Worm (Caenorhabditis elegans): Measurements from ENCODE around the gene nspg-8.

Gene nspg-8

ce11 chrIII:1196192-1196591 lies 14.3 kb downstream of the nspg-8 start, which contains the start of gene dss-1:
Gene dss-1 (minus strand): TSS chrIII:1196292.
- TF ChIP-seq lin-32 (GFP tag; optimal IDR thresholded peaks at IDR 0.05): no peak

DNA sequence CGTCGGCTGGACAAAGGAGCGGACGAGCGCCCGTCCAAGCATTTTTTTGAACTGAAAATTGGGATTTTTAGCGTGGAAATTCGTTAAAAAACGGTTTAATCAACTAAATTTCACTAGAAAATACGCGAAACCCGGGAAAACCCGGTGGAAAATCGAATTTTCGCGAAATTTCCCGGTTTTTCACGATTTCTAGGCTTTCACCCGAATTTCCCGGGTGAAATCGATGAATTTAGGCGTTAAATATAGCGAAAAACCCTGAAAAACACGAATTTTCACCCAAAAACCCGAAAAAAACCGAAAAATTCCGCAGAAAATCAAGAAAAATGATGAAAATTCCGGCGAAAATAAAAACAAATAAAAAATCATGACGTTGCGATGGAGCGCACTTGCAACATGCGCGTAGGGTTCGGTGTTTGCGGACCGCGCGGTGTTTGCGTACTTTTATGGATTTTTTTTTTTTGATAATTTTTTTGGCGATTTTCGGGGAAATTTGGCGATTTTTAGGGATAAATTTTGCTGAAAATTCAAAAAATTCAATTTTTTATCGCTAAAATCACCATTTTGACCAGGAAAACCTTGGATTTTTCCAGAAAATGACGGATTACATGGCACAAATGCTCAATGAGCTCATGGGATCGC lies 20.2 kb downstream of the nspg-8 start, which contains the start of the genes mrpl-45 and Y119D3B.12:
mrpl-45 (minus strand) TSS at position 51 of the 639 bp plus-strand sequence.
Y119D3B.12 (plus strand) TSS at position 589 of the 639 bp plus-strand sequence.
- TF ChIP-seq elt-1 (tag; optimal IDR thresholded peaks at IDR 0.05; ENCODE audit: borderline replicate concordance, insufficient read depth): no peak
- peak; percentile 64 for TF ChIP-seq pha-4 (tag; optimal IDR thresholded peaks at IDR 0.05)
- TF ChIP-seq M03D4.4 (tag; optimal IDR thresholded peaks at IDR 0.05): peak; percentile 75
- TF ChIP-seq unc-62 (GFP tag; optimal IDR thresholded peaks at IDR 0.05): no peak
- TF ChIP-seq mls-2 (tag; optimal IDR thresholded peaks at IDR 0.05): peak; percentile 26
- no peak for TF ChIP-seq bed-3 (GFP tag; optimal IDR thresholded peaks at IDR 0.05)
- TF ChIP-seq nhr-237 (tag; optimal IDR thresholded peaks at IDR 0.05): peak; percentile 26
- TF ChIP-seq ceh-83 (GFP tag; optimal IDR thresholded peaks at IDR 0.05): peak; percentile 26
- TF ChIP-seq mep-1 (tag; optimal IDR thresholded peaks at IDR 0.05): peak; percentile 85
- peak; percentile 85 for TF ChIP-seq lin-13 (tag; optimal IDR thresholded peaks at IDR 0.05)
- peak; percentile 8 for TF ChIP-seq unc-120 (tag; optimal IDR thresholded peaks at IDR 0.05; ENCODE audit: poor library complexity, severe bottlenecking)
- TF ChIP-seq lsy-2 (tag; optimal IDR thresholded peaks at IDR 0.05): peak; percentile 83
- no peak for TF ChIP-seq ztf-11 (tag; optimal IDR thresholded peaks at IDR 0.05)
- TF ChIP-seq ces-1 (GFP tag; optimal IDR thresholded peaks at IDR 0.05): peak; percentile 53
- TF ChIP-seq ceh-39 (tag; optimal IDR thresholded peaks at IDR 0.05): peak; percentile 42
- peak; percentile 78 for TF ChIP-seq sptf-1 (tag; optimal IDR thresholded peaks at IDR 0.05)
- TF ChIP-seq snpc-4 (tag; optimal IDR thresholded peaks at IDR 0.05): no peak
- TF ChIP-seq drap-1 (GFP tag; optimal IDR thresholded peaks at IDR 0.05): peak; percentile 2

DNA sequence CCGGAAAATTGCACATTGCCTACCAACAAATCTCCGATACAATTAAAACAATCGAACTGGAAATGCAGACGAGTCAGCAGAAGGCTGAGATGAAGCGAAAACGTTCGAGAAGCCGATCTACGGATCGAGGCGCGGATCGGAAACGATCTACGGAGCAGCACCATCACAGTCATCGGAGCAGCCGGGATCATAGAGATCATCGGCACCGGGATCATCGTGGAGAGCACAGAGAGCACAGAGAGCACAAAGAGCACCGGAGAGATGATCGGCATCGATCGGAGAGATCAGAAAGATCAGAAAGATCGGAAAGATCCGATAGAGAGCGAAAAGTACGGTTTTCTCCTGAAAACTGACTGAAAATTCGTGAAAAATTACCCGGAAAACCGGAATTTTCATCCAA lies 23.6 kb downstream of the nspg-8 start:
- TF ChIP-seq unc-120 (tag; optimal IDR thresholded peaks at IDR 0.05; ENCODE audit: poor library complexity, severe bottlenecking): no peak
- TF ChIP-seq snpc-4 (tag; optimal IDR thresholded peaks at IDR 0.05): no peak
- no peak for TF ChIP-seq elt-3 (tag; optimal IDR thresholded peaks at IDR 0.05)
- TF ChIP-seq lin-32 (GFP tag; optimal IDR thresholded peaks at IDR 0.05): no peak
- TF ChIP-seq mab-5 (tag; optimal IDR thresholded peaks at IDR 0.05): no peak
- TF ChIP-seq lsy-2 (tag; optimal IDR thresholded peaks at IDR 0.05): no peak
- TF ChIP-seq ceh-39 (tag; optimal IDR thresholded peaks at IDR 0.05): no peak
- no peak for TF ChIP-seq pha-4 (tag; optimal IDR thresholded peaks at IDR 0.05)
- TF ChIP-seq nhr-28 (tag; optimal IDR thresholded peaks at IDR 0.05): no peak
- TF ChIP-seq lin-13 (tag; optimal IDR thresholded peaks at IDR 0.05): no peak
- TF ChIP-seq drap-1 (GFP tag; optimal IDR thresholded peaks at IDR 0.05): no peak
- no peak for TF ChIP-seq ham-2 (GFP tag; optimal IDR thresholded peaks at IDR 0.05)
- no peak for TF ChIP-seq nhr-2 (tag; optimal IDR thresholded peaks at IDR 0.05)
- no peak for TF ChIP-seq cnd-1 (tag; optimal IDR thresholded peaks at IDR 0.05)
- no peak for TF ChIP-seq nhr-12 (tag; optimal IDR thresholded peaks at IDR 0.05)
- TF ChIP-seq flh-1 (GFP tag; optimal IDR thresholded peaks at IDR 0.05): no peak
- TF ChIP-seq ces-1 (GFP tag; optimal IDR thresholded peaks at IDR 0.05): no peak
- TF ChIP-seq sem-2 (GFP tag; optimal IDR thresholded peaks at IDR 0.05): no peak
- TF ChIP-seq elt-1 (tag; optimal IDR thresholded peaks at IDR 0.05; ENCODE audit: borderline replicate concordance, insufficient read depth): no peak
- no peak for TF ChIP-seq mls-2 (tag; optimal IDR thresholded peaks at IDR 0.05)

ce11 chrIII:1206331-1206730 lies 24.5 kb downstream of the nspg-8 start:
- no peak for TF ChIP-seq mep-1 (tag; optimal IDR thresholded peaks at IDR 0.05)
- no peak for TF ChIP-seq snpc-4 (tag; optimal IDR thresholded peaks at IDR 0.05)
- TF ChIP-seq zip-8 (tag; optimal IDR thresholded peaks at IDR 0.05): no peak
- TF ChIP-seq elt-3 (tag; optimal IDR thresholded peaks at IDR 0.05): no peak
- TF ChIP-seq blmp-1 (tag; optimal IDR thresholded peaks at IDR 0.05): no peak
- TF ChIP-seq nhr-237 (tag; optimal IDR thresholded peaks at IDR 0.05): no peak
- no peak for TF ChIP-seq ceh-83 (GFP tag; optimal IDR thresholded peaks at IDR 0.05)
- TF ChIP-seq sptf-1 (tag; optimal IDR thresholded peaks at IDR 0.05): no peak
- no peak for TF ChIP-seq lsy-2 (tag; optimal IDR thresholded peaks at IDR 0.05)
- TF ChIP-seq drap-1 (GFP tag; optimal IDR thresholded peaks at IDR 0.05): no peak
- no peak for TF ChIP-seq cnd-1 (tag; optimal IDR thresholded peaks at IDR 0.05)
- TF ChIP-seq ztf-11 (tag; optimal IDR thresholded peaks at IDR 0.05): no peak
- TF ChIP-seq mab-5 (tag; optimal IDR thresholded peaks at IDR 0.05): no peak
- TF ChIP-seq pha-4 (tag; optimal IDR thresholded peaks at IDR 0.05): no peak

DNA sequence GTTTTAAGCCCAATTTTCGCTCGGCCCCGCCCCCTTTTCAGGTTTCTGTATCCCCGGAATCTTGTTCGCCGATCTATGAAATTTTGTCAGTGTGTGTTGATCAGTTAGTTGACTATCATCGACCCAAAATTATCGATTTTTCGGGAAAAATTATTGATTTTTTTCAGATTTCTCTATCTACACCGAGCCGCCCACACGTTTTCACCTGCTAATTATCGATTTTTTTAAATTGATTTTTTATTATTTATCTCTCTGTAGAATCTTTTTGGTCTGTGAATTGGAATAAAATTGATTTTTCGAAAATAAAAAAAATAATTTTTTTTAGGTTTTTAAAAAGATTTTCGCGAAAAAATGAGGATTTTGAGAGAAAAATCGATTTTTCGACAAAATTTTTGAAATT lies 25.2 kb downstream of the nspg-8 start:
- TF ChIP-seq elt-1 (tag; optimal IDR thresholded peaks at IDR 0.05; ENCODE audit: borderline replicate concordance, insufficient read depth) (no peak), ceh-43 (GFP tag; optimal IDR thresholded peaks at IDR 0.05) (no peak), unc-62 (GFP tag; optimal IDR thresholded peaks at IDR 0.05) (no peak), ztf-11 (tag; optimal IDR thresholded peaks at IDR 0.05) (no peak), nhr-2 (tag; optimal IDR thresholded peaks at IDR 0.05) (no peak), ceh-83 (GFP tag; optimal IDR thresholded peaks at IDR 0.05) (no peak), bed-3 (GFP tag; optimal IDR thresholded peaks at IDR 0.05) (no peak), unc-39 (tag; optimal IDR thresholded peaks at IDR 0.05) (no peak), M03D4.4 (tag; optimal IDR thresholded peaks at IDR 0.05) (no peak), nhr-76 (tag; optimal IDR thresholded peaks at IDR 0.05) (no peak), blmp-1 (tag; optimal IDR thresholded peaks at IDR 0.05) (no peak), sem-2 (GFP tag; optimal IDR thresholded peaks at IDR 0.05) (no peak), ham-2 (GFP tag; optimal IDR thresholded peaks at IDR 0.05) (no peak)
